Worm (Caenorhabditis elegans) whole organism, L1 larva: ENCODE data around the gene mlp-1.
A peak's percentile ranks its signal among the peaks of the same experiment; 100 is the strongest.

Experiments
- ama-1 ChIP-seq: fragments of 150-350 bp; optimal IDR thresholded peaks from 2 replicates; lab custom pipeline; 2014
- fkh-10 ChIP-seq: sonication (generic microtip); optimal IDR thresholded peaks from 2 replicates; lab custom pipeline; 2017; ENCODE audit warnings: missing biosample characterization, missing genetic modification reagents, missing genetic modification characterization
- hpl-2 ChIP-seq: fragments of 150-350 bp; optimal IDR thresholded peaks from 2 replicates; lab custom pipeline; 2014; ENCODE audit warnings: missing biosample characterization, missing genetic modification reagents, missing genetic modification characterization
- jun-1 ChIP-seq: fragments of 150-350 bp; optimal IDR thresholded peaks from 2 replicates; lab custom pipeline; 2014; ENCODE audit warnings: missing biosample characterization, missing genetic modification reagents, missing genetic modification characterization
- lin-39 ChIP-seq: fragments of 150-350 bp; optimal IDR thresholded peaks from 2 replicates; lab custom pipeline; 2014; ENCODE audit warnings: missing biosample characterization, missing genetic modification reagents, missing genetic modification characterization
- nhr-11 ChIP-seq: fragments of 150-350 bp; optimal IDR thresholded peaks from 2 replicates; lab custom pipeline; 2014; ENCODE audit warnings: missing biosample characterization, missing genetic modification characterization
- nhr-237 ChIP-seq: fragments of 150-350 bp; optimal IDR thresholded peaks from 2 replicates; lab custom pipeline; 2014; ENCODE audit warnings: missing biosample characterization, missing genetic modification characterization
- nhr-76 ChIP-seq: sonication (generic microtip); optimal IDR thresholded peaks from 2 replicates; lab custom pipeline; 2017; ENCODE audit warnings: missing biosample characterization, missing genetic modification characterization
- rnt-1 ChIP-seq: sonication (generic microtip); optimal IDR thresholded peaks from 2 replicates; lab custom pipeline; 2016; ENCODE audit warnings: mild to moderate bottlenecking, missing genetic modification characterization, moderate library complexity, missing compliant biosample characterization
- snpc-4 ChIP-seq: fragments of 150-350 bp; optimal IDR thresholded peaks from 2 replicates; lab custom pipeline; 2014; ENCODE audit warnings: missing biosample characterization, missing genetic modification characterization
- sox-4 ChIP-seq: sonication (generic microtip); optimal IDR thresholded peaks from 2 replicates; lab custom pipeline; 2016; ENCODE audit warnings: missing genetic modification characterization, missing compliant biosample characterization
- unc-86 ChIP-seq: sonication (generic microtip); optimal IDR thresholded peaks from 2 replicates; lab custom pipeline; 2016; ENCODE audit warnings: missing genetic modification characterization, missing compliant biosample characterization

- no peak for TF ChIP-seq hpl-2 (GFP tag; lab: Kevin White, UChicago)
- TF ChIP-seq sox-4 (tag; lab: Kevin White, UChicago), result no peak
- no peak for TF ChIP-seq nhr-76 (tag; lab: Kevin White, UChicago)
- TF ChIP-seq unc-86 (tag; lab: Kevin White, UChicago), result peak; percentile 8
- TF ChIP-seq lin-39 (tag; lab: Kevin White, UChicago), result no peak
- TF ChIP-seq snpc-4 (tag; lab: Kevin White, UChicago), result no peak
- TF ChIP-seq nhr-237 (tag; lab: Kevin White, UChicago), result no peak
- no peak for TF ChIP-seq nhr-11 (tag; lab: Kevin White, UChicago)
- peak; percentile 66 for TF ChIP-seq rnt-1 (tag; lab: Kevin White, UChicago)
- no peak for TF ChIP-seq ama-1 (lab: Kevin White, UChicago)
- peak; percentile 16 for TF ChIP-seq jun-1 (tag; lab: Kevin White, UChicago)
- no peak for TF ChIP-seq fkh-10 (GFP tag; lab: Kevin White, UChicago)
These were observed 49.1 kb downstream of the mlp-1 start, which contains the start of the genes dnc-2 and bcl-7 for ce11 chrIII:5925724-5926123.
